Worm (Caenorhabditis elegans): ENCODE measurements around the gene ZC15.5.

Gene ZC15.5

DNA sequence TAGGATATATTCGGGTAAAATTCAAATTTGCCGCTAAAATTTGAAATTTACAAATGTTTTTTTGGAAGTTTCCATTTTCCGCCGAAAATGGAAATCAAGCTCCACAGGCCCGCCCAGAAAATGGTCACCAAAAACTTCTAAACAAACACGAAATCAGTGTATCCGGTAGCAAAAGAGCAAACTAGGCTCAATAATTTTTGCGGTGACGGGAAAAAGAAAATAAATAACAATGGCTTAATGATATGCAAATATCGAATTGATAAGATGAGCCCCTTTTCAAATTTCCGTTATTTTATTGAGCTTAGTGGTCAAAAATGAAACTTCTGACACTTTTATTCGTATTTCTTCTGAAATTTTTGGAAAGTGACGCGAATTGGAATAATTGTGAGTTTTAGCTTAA, 47.1 kb downstream of the ZC15.5 start, which contains the start of gene Y38H6A.3:
TSS of gene Y38H6A.3 (plus strand) at position 301 of the 400 bp plus-strand sequence.
- TF ChIP-seq ceh-45 (GFP tag; IDR thresholded peaks at IDR 0.05): no peak
- TF ChIP-seq ceh-22 (tag; optimal IDR thresholded peaks at IDR 0.05): no peak
- TF ChIP-seq nfya-1 (tag; optimal IDR thresholded peaks at IDR 0.05): no peak
- no peak for TF ChIP-seq unc-3 (GFP tag; conservative IDR thresholded peaks at IDR 0.05)
- TF ChIP-seq unc-3 (tag; optimal IDR thresholded peaks at IDR 0.05): no peak
- no peak for TF ChIP-seq sox-4 (tag; optimal IDR thresholded peaks at IDR 0.05)
- TF ChIP-seq pat-9 (tag; optimal IDR thresholded peaks at IDR 0.05): no peak
- TF ChIP-seq unc-42 (tag; optimal IDR thresholded peaks at IDR 0.05): no peak
- TF ChIP-seq ama-1 (optimal IDR thresholded peaks at IDR 0.05): no peak
- TF ChIP-seq fax-1 (tag; optimal IDR thresholded peaks at IDR 0.05): no peak
- TF ChIP-seq ceh-14 (tag; optimal IDR thresholded peaks at IDR 0.05): no peak
- no peak for TF ChIP-seq ceh-9 (tag; optimal IDR thresholded peaks at IDR 0.05)
- TF ChIP-seq pax-1 (tag; optimal IDR thresholded peaks at IDR 0.05): no peak
- no peak for TF ChIP-seq unc-86 (tag; optimal IDR thresholded peaks at IDR 0.05)
- no peak for TF ChIP-seq pag-3 (tag; optimal IDR thresholded peaks at IDR 0.05; ENCODE audit: borderline replicate concordance)
- TF ChIP-seq ceh-48 (tag; optimal IDR thresholded peaks at IDR 0.05): no peak
- no peak for TF ChIP-seq ceh-34 (tag; optimal IDR thresholded peaks at IDR 0.05)
- no peak for TF ChIP-seq lim-6 (tag; optimal IDR thresholded peaks at IDR 0.05)
- TF ChIP-seq zip-5 (tag; optimal IDR thresholded peaks at IDR 0.05): no peak
- no peak for TF ChIP-seq pha-4 (tag; optimal IDR thresholded peaks at IDR 0.05)
- TF ChIP-seq mec-3 (tag; optimal IDR thresholded peaks at IDR 0.05; ENCODE audit: borderline replicate concordance): no peak

DNA sequence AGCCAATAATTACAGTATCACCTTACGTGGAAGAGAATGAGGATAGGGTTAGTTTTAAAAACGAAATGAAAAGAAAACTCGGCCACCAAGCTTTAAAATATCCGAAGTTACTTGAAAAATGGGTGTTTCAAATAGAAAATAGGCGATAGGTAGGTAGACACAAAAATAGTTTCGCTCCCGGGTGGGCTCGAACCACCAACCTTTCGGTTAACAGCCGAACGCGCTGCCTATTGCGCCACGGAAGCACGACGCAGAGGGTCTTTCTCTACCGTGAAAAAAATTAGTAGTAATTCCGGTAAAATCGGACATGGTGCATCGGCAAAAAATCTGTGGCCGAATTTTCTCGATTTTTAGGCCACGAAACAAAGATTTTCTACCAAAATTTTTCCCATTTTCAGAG, 49.9 kb downstream of the ZC15.5 start:
- no peak for TF ChIP-seq nhr-232 (tag; optimal IDR thresholded peaks at IDR 0.05)
- TF ChIP-seq sox-2 (GFP tag; IDR thresholded peaks at IDR 0.05): no peak
- TF ChIP-seq F13H6.1 (tag; optimal IDR thresholded peaks at IDR 0.05): no peak
- TF ChIP-seq che-1 (tag; optimal IDR thresholded peaks at IDR 0.05): no peak
- no peak for TF ChIP-seq ceh-45 (GFP tag; IDR thresholded peaks at IDR 0.05)
- no peak for TF ChIP-seq pqm-1 (tag; optimal IDR thresholded peaks at IDR 0.05)
- TF ChIP-seq ceh-48 (tag; optimal IDR thresholded peaks at IDR 0.05): no peak
- TF ChIP-seq ttx-3 (tag; optimal IDR thresholded peaks at IDR 0.05): no peak
- no peak for TF ChIP-seq pat-9 (tag; optimal IDR thresholded peaks at IDR 0.05)
- TF ChIP-seq gmeb-2 (tag; optimal IDR thresholded peaks at IDR 0.05): no peak
- no peak for TF ChIP-seq T23F11.4 (GFP tag; optimal IDR thresholded peaks at IDR 0.05)
- no peak for TF ChIP-seq ets-4 (tag; optimal IDR thresholded peaks at IDR 0.05)
- no peak for TF ChIP-seq Y22D7AL.16 (tag; optimal IDR thresholded peaks at IDR 0.05)
- no peak for TF ChIP-seq madf-2 (tag; optimal IDR thresholded peaks at IDR 0.05)
- TF ChIP-seq unc-55 (GFP tag; optimal IDR thresholded peaks at IDR 0.05): no peak
- no peak for TF ChIP-seq ref-2 (tag; optimal IDR thresholded peaks at IDR 0.05)
- no peak for TF ChIP-seq ahr-1 (tag; optimal IDR thresholded peaks at IDR 0.05)
